Worm (Caenorhabditis elegans) whole organism, L2 larva: ENCODE measurements around the gene W01C8.1.

Experiments used
- F13H6.1 ChIP-seq: sonication (generic microtip); optimal IDR thresholded peaks from 2 replicates; lab custom pipeline; 2016; ENCODE audit warnings: missing genetic modification characterization, missing compliant biosample characterization
- R02D3.7 ChIP-seq: fragments of 150-350 bp; optimal IDR thresholded peaks from 2 replicates; lab custom pipeline; 2014; ENCODE audit warnings: missing biosample characterization, missing genetic modification characterization
- Y55F3AM.14 ChIP-seq: fragments of 200-800 bp; sonication (Bioruptor generic); optimal IDR thresholded peaks from 2 replicates; lab custom pipeline; 2018; ENCODE audit warnings: mild to moderate bottlenecking, missing genetic modification characterization, missing compliant biosample characterization
- ZK546.5 ChIP-seq: sonication (generic microtip); optimal IDR thresholded peaks from 2 replicates; lab custom pipeline; 2017; ENCODE audit warnings: missing biosample characterization, missing genetic modification characterization
- alr-1 ChIP-seq: fragments of 150-350 bp; optimal IDR thresholded peaks from 2 replicates; lab custom pipeline; 2014; ENCODE audit warnings: missing biosample characterization, missing genetic modification characterization
- aly-2 ChIP-seq: fragments of 150-350 bp; optimal IDR thresholded peaks from 2 replicates; lab custom pipeline; 2014; ENCODE audit warnings: missing biosample characterization, missing genetic modification characterization
- blmp-1 ChIP-seq: sonication (generic microtip); optimal IDR thresholded peaks from 2 replicates; lab custom pipeline; 2017; ENCODE audit warnings: missing genetic modification characterization, mild to moderate bottlenecking, missing compliant biosample characterization, antibody characterized with exemption, moderate library complexity; ENCODE audit not compliant: insufficient read depth
- crh-2 ChIP-seq: sonication (generic microtip); optimal IDR thresholded peaks from 2 replicates; lab custom pipeline; 2017; ENCODE audit warnings: missing biosample characterization, missing genetic modification characterization
- dmd-4 ChIP-seq: sonication (generic microtip); optimal IDR thresholded peaks from 2 replicates; lab custom pipeline; 2017; ENCODE audit warnings: missing biosample characterization, missing genetic modification characterization
- elt-1 ChIP-seq: fragments of 150-350 bp; optimal IDR thresholded peaks from 2 replicates; lab custom pipeline; 2014; ENCODE audit warnings: missing biosample characterization, missing genetic modification characterization
- elt-3 ChIP-seq: sonication (generic microtip); optimal IDR thresholded peaks from 2 replicates; lab custom pipeline; 2017; ENCODE audit warnings: missing biosample characterization, missing genetic modification characterization
- fos-1 ChIP-seq: fragments of 150-350 bp; optimal IDR thresholded peaks from 2 replicates; lab custom pipeline; 2014; ENCODE audit warnings: missing biosample characterization, missing genetic modification characterization
- gmeb-1 ChIP-seq: fragments of 150-350 bp; optimal IDR thresholded peaks from 2 replicates; lab custom pipeline; 2014; ENCODE audit warnings: missing biosample characterization, missing genetic modification characterization
- lin-13 ChIP-seq: fragments of 150-350 bp; optimal IDR thresholded peaks from 2 replicates; lab custom pipeline; 2014; ENCODE audit warnings: missing biosample characterization, missing genetic modification reagents, missing genetic modification characterization
- lin-39 ChIP-seq: fragments of 150-350 bp; optimal IDR thresholded peaks from 2 replicates; lab custom pipeline; 2014; ENCODE audit warnings: missing biosample characterization, missing genetic modification reagents, missing genetic modification characterization
- lsy-2 ChIP-seq, 2 experiments: fragments of 150-350 bp in 1 of 2; sonication (generic microtip) in 1 of 2; optimal IDR thresholded peaks; 2 replicates each; lab custom pipeline; 2014 to 2017; ENCODE audit warnings: missing biosample characterization in 2 of 2, missing genetic modification characterization in 2 of 2
- mab-5 ChIP-seq: fragments of 150-350 bp; optimal IDR thresholded peaks from 2 replicates; lab custom pipeline; 2014; ENCODE audit warnings: missing biosample characterization, missing genetic modification characterization
- mdl-1 ChIP-seq, 2 experiments: fragments of 150-350 bp in 1 of 2; sonication (generic microtip) in 1 of 2; optimal IDR thresholded peaks; 2 replicates each; lab custom pipeline; 2017; ENCODE audit warnings: missing biosample characterization in 2 of 2, missing genetic modification characterization in 2 of 2
- nhr-10 ChIP-seq: sonication (generic microtip); optimal IDR thresholded peaks from 2 replicates; lab custom pipeline; 2017; ENCODE audit warnings: missing biosample characterization, missing genetic modification characterization
- nhr-11 ChIP-seq: fragments of 150-350 bp; optimal IDR thresholded peaks from 2 replicates; lab custom pipeline; 2014; ENCODE audit warnings: missing biosample characterization, missing genetic modification characterization
- nhr-12 ChIP-seq: fragments of 150-350 bp; optimal IDR thresholded peaks from 2 replicates; lab custom pipeline; 2014; ENCODE audit warnings: missing biosample characterization, missing genetic modification characterization
- nhr-129 ChIP-seq: fragments of 150-350 bp; optimal IDR thresholded peaks from 2 replicates; lab custom pipeline; 2014; ENCODE audit warnings: missing biosample characterization, missing genetic modification characterization
- nhr-21 ChIP-seq: fragments of 150-350 bp; optimal IDR thresholded peaks from 2 replicates; lab custom pipeline; 2014; ENCODE audit warnings: missing biosample characterization, missing genetic modification characterization
- nhr-23 ChIP-seq: fragments of 150-350 bp; optimal IDR thresholded peaks from 2 replicates; lab custom pipeline; 2014; ENCODE audit warnings: missing biosample characterization, missing genetic modification reagents, missing genetic modification characterization
- nhr-237 ChIP-seq: fragments of 150-350 bp; optimal IDR thresholded peaks from 2 replicates; lab custom pipeline; 2014; ENCODE audit warnings: missing biosample characterization, missing genetic modification characterization
- nhr-6 ChIP-seq: fragments of 150-350 bp; optimal IDR thresholded peaks from 2 replicates; lab custom pipeline; 2014; ENCODE audit warnings: missing biosample characterization, missing genetic modification characterization
- nhr-77 ChIP-seq: fragments of 150-350 bp; optimal IDR thresholded peaks from 2 replicates; lab custom pipeline; 2014; ENCODE audit warnings: missing biosample characterization, missing genetic modification characterization
- peb-1 ChIP-seq: fragments of 150-350 bp; optimal IDR thresholded peaks from 2 replicates; lab custom pipeline; 2014; ENCODE audit warnings: missing biosample characterization, missing genetic modification characterization
- skn-1 ChIP-seq: sonication (generic microtip); optimal IDR thresholded peaks from 2 replicates; lab custom pipeline; 2017; ENCODE audit warnings: missing biosample characterization, missing genetic modification characterization
- sma-3 ChIP-seq: sonication (generic microtip); optimal IDR thresholded peaks from 2 replicates; lab custom pipeline; 2016; ENCODE audit warnings: missing genetic modification reagents, missing genetic modification characterization, missing compliant biosample characterization
- sma-9 ChIP-seq, 2 experiments: fragments of 150-350 bp in 1 of 2; sonication (generic microtip) in 1 of 2; optimal IDR thresholded peaks; 2 replicates each; lab custom pipeline; 2014 to 2016; ENCODE audit warnings: missing genetic modification characterization in 2 of 2, mild to moderate bottlenecking in 1 of 2, missing biosample characterization in 1 of 2, missing compliant biosample characterization in 1 of 2, missing genetic modification reagents in 1 of 2, moderate library complexity in 1 of 2
- unc-39 ChIP-seq: fragments of 150-350 bp; optimal IDR thresholded peaks from 2 replicates; lab custom pipeline; 2014; ENCODE audit warnings: missing biosample characterization, missing genetic modification characterization
- unc-55 ChIP-seq: fragments of 150-350 bp; sonication (generic microtip); optimal IDR thresholded peaks from 3 replicates; lab custom pipeline; 2014; ENCODE audit warnings: missing biosample characterization, missing genetic modification reagents, missing genetic modification characterization
- unc-62 ChIP-seq: fragments of 150-350 bp; optimal IDR thresholded peaks from 2 replicates; lab custom pipeline; 2014; ENCODE audit warnings: missing biosample characterization, missing genetic modification reagents, missing genetic modification characterization
- zag-1 ChIP-seq: fragments of 150-350 bp; optimal IDR thresholded peaks from 2 replicates; lab custom pipeline; 2014; ENCODE audit warnings: missing biosample characterization, missing genetic modification characterization
- ztf-1 ChIP-seq: fragments of 200-800 bp; sonication (Bioruptor generic); conservative IDR thresholded peaks from 2 replicates; pipeline ENCODE4 v1.3.6; 2022; ENCODE audit warnings: missing genetic modification characterization, missing compliant biosample characterization
- ztf-4 ChIP-seq: fragments of 150-350 bp; optimal IDR thresholded peaks from 2 replicates; lab custom pipeline; 2014; ENCODE audit warnings: missing biosample characterization, missing genetic modification characterization

Gene W01C8.1

DNA sequence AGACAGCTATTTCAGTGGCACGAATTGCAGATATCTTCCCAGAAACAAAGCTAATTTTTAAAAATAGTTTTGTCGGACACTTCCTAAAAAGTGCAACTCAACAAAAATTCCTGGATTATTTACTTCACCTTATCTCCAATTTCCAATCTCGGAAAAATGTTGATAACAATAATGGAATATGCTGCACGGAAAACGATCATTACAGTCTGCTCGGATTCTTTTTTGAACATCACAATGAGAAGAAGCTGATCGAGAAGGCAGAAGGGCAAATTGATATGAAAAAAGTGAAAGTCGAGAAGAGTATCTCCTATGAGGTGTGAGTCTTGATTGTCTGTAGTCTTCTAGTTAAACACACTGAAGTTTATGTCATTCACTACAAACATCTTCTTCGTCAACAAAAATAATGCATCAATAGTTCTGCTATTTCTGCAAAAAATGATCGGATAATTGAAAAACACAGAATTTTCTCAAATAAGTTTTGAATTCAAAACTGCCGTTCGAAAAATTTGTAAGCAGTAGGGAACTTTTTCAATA lies 23.7 kb downstream of the W01C8.1 start:
- TF ChIP-seq lin-39 (tag; lab: Kevin White, UChicago) (no peak), fos-1 (tag; lab: Kevin White, UChicago) (peak; percentile 15), R02D3.7 (tag; lab: Kevin White, UChicago) (no peak), nhr-23 (no peak), elt-3 (tag; lab: Kevin White, UChicago) (no peak), Y55F3AM.14 (no peak), skn-1 (tag; lab: Kevin White, UChicago) (no peak)
- TF ChIP-seq, all 48 proteins: peak for 1

DNA sequence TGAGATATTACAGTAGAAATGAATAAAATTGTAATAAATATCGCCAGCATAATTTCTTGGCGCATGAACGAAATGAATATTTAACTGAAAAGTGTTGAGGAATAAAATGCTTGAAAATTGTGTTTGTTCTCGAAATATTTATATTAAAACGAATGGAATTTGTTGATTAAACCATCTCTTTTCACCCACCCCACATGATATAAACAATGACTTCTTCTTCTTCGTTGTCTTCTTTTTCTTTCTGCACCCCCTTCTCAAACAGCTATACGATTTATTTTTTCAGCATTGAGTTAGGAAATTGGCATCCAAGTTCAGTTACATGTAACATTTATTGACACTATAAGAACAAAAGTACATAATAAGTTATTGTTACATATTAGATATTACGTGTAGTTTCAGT lies 27.9 kb downstream of the W01C8.1 start, which contains the start of gene C41G11.1:
TSS of gene C41G11.1 (minus strand) at position 101 of the 400 bp plus-strand sequence.
- no peak for TF ChIP-seq nhr-21 (tag; lab: Kevin White, UChicago)
- peak; percentile 17 for TF ChIP-seq unc-55 (GFP tag; lab: Kevin White, UChicago)

DNA sequence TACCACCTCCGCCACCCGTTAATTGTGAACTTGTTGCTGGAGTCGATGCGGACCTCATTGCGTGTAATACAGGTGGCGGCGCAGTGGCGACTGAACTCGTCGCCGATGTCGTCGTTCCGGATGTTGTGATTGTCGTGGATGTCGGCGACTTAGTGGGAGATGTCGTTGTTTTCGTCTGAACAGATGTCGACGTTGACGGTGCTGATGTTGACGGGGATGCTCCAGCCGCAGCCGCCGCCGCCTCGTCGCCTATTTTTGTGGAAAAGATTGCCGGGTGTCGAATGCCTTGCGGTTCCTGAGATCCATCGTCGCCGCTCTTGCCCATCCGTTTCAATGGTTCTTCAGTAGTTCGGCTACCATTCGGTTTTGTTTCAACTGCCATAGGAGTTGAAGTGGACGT lies 28.7 kb downstream of the W01C8.1 start:
- TF ChIP-seq nhr-11 (no peak), elt-3 (tag; lab: Kevin White, UChicago) (no peak), mab-5 (tag; lab: Kevin White, UChicago) (no peak), skn-1 (tag; lab: Kevin White, UChicago) (no peak), mdl-1 (tag; optimal IDR thresholded peaks at IDR 0.05; lab: Kevin White, UChicago) (no peak)

DNA sequence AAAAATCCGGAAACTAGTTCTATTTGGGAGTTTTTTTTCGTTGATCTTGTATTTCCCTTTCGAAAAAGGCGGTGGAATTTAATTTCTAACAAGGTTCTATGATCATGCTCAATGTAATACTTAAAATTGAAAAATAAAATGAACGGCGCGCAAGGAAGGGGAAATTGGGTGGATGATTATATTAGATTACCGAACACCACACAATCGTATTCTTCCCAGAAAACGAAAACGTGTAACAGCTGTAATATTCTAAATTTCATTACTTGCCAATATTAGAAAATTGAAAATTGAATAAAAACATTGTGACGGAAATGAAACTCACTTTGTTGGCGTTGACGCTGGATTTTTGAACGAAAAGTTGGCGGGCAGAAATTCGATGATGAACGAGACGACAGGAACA lies 31.6 kb downstream of the W01C8.1 start:
- TF ChIP-seq lsy-2 (tag; optimal IDR thresholded peaks at IDR 0.05; lab: Kevin White, UChicago) (no peak), ztf-4 (tag; lab: Kevin White, UChicago) (no peak), elt-3 (tag; lab: Kevin White, UChicago) (no peak), alr-1 (no peak), nhr-10 (no peak), crh-2 (no peak), lin-39 (tag; lab: Kevin White, UChicago) (no peak), nhr-11 (no peak), ztf-1 (GFP tag; lab: Robert Waterston, UW) (no peak), F13H6.1 (tag; lab: Kevin White, UChicago) (no peak), unc-39 (tag; lab: Kevin White, UChicago) (no peak), aly-2 (no peak), dmd-4 (tag; lab: Kevin White, UChicago) (no peak), nhr-129 (tag; lab: Kevin White, UChicago) (no peak)

DNA sequence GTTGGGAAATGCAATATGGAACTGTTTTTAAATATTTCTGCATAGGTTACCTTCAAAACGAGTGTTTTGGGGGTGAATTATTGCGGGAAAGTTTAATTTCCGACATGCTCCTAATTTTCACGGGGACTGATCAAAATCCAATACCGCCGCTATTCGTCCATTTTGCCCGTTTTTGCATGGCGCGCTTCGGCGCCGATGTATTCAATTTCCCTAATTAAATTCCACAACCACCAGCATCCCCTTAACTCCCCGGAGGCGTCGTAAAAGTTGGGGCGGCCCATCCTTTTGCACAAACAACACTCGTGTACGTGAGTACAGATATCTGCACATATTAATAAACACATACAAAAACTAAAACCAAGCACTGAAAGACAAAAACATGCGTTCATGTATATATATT lies 32.3 kb downstream of the W01C8.1 start:
- TF ChIP-seq peb-1 (tag; lab: Kevin White, UChicago) (no peak), lin-13 (GFP tag; lab: Kevin White, UChicago) (no peak), gmeb-1 (no peak), aly-2 (no peak), nhr-12 (tag; lab: Kevin White, UChicago) (no peak), unc-39 (tag; lab: Kevin White, UChicago) (no peak), lin-39 (tag; lab: Kevin White, UChicago) (no peak), nhr-77 (tag; lab: Kevin White, UChicago) (no peak), blmp-1 (tag; lab: Kevin White, UChicago) (no peak), nhr-11 (no peak), R02D3.7 (tag; lab: Kevin White, UChicago) (no peak), skn-1 (tag; lab: Kevin White, UChicago) (no peak), elt-1 (no peak), ztf-1 (GFP tag; lab: Robert Waterston, UW) (no peak), alr-1 (no peak), zag-1 (tag; lab: Kevin White, UChicago) (no peak)

DNA sequence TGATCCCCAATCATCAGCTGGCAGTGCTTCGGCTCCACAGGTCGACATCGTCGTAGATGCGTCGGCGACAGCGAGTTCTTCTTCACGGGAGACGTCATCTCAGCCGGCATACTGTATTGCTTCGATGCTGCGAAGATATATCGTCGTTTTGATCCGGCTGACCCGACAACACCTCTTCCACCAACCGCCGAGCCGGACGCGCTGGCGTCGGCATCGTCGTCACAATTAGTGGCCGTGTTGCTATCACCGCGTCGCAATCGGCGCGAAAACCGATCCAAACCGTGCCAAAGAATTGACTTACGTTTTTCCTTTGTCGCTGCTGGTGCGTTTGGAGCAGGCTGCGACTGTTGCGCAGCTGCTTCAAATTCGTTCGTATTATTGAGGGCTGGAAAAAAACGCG lies 34.0 kb downstream of the W01C8.1 start:
- TF ChIP-seq lsy-2 (tag; optimal IDR thresholded peaks at IDR 0.05; lab: Kevin White, UChicago): no peak
- no peak for TF ChIP-seq unc-55 (GFP tag; lab: Kevin White, UChicago)
- TF ChIP-seq nhr-21 (tag; lab: Kevin White, UChicago): no peak
- no peak for TF ChIP-seq skn-1 (tag; lab: Kevin White, UChicago)
- no peak for TF ChIP-seq sma-9 (GFP tag; optimal IDR thresholded peaks at IDR 0.05; lab: Kevin White, UChicago)
- TF ChIP-seq sma-9 (tag; optimal IDR thresholded peaks at IDR 0.05; lab: Kevin White, UChicago): no peak
- no peak for TF ChIP-seq peb-1 (tag; lab: Kevin White, UChicago)
- no peak for TF ChIP-seq unc-39 (tag; lab: Kevin White, UChicago)
- no peak for TF ChIP-seq sma-3 (GFP tag; lab: Kevin White, UChicago)
- no peak for TF ChIP-seq blmp-1 (tag; lab: Kevin White, UChicago)
- TF ChIP-seq F13H6.1 (tag; lab: Kevin White, UChicago): no peak
- no peak for TF ChIP-seq nhr-237 (tag; lab: Kevin White, UChicago)
- TF ChIP-seq nhr-6 (tag; lab: Kevin White, UChicago): no peak
- no peak for TF ChIP-seq unc-62 (GFP tag; lab: Kevin White, UChicago)
- no peak for TF ChIP-seq zag-1 (tag; lab: Kevin White, UChicago)
- TF ChIP-seq dmd-4 (tag; lab: Kevin White, UChicago): no peak
- no peak for TF ChIP-seq ZK546.5 (tag; lab: Kevin White, UChicago)
- no peak for TF ChIP-seq nhr-77 (tag; lab: Kevin White, UChicago)
- TF ChIP-seq elt-1: no peak
- TF ChIP-seq, all 48 proteins: peak for 0
